Fruit fly (Drosophila melanogaster) whole organism, embryonic: Measurements from ENCODE around the gene CG7860.

ENCODE experiments used
- B-H1 ChIP-seq: fragments of 200-800 bp; sonication (Bioruptor generic); IDR thresholded peaks from 3 replicates; pipeline ENCODE4 v1.3.6; 2022; ENCODE audit warnings: missing biosample characterization, missing genetic modification characterization
- Bteb2 ChIP-seq: fragments of 200-800 bp; sonication (Bioruptor generic); optimal IDR thresholded peaks from 2 replicates; lab custom pipeline; 2016; ENCODE audit warnings: missing biosample characterization, missing genetic modification characterization
- CG10366 ChIP-seq: fragments of 200-800 bp; sonication (Bioruptor generic); IDR thresholded peaks from 2 replicates; pipeline ENCODE4 v1.3.6; 2022; ENCODE audit warnings: missing biosample characterization, missing genetic modification characterization
- CG11723 ChIP-seq: fragments of 200-800 bp; sonication (Bioruptor generic); optimal IDR thresholded peaks from 2 replicates; lab custom pipeline; 2017; ENCODE audit warnings: missing biosample characterization, mild to moderate bottlenecking, missing genetic modification characterization
- CG12071 ChIP-seq: fragments of 200-800 bp; sonication (Bioruptor generic); optimal IDR thresholded peaks from 3 replicates; lab custom pipeline; 2018; ENCODE audit warnings: missing biosample characterization, mild to moderate bottlenecking, missing genetic modification characterization
- CG14667 ChIP-seq: fragments of 200-800 bp; sonication (Bioruptor generic); IDR thresholded peaks from 2 replicates; pipeline ENCODE4 v1.3.6; 2022; ENCODE audit warnings: missing biosample characterization, missing genetic modification characterization
- CG17186 ChIP-seq: fragments of 200-800 bp; sonication (Bioruptor generic); optimal IDR thresholded peaks from 3 replicates; lab custom pipeline; 2017; ENCODE audit warnings: missing biosample characterization, missing genetic modification reagents, missing genetic modification characterization
- CG17359 ChIP-seq: fragments of 200-800 bp; sonication (Bioruptor generic); optimal IDR thresholded peaks from 3 replicates; lab custom pipeline; 2018; ENCODE audit warnings: missing biosample characterization, mild to moderate bottlenecking, missing genetic modification characterization, moderate library complexity
- CG1832 ChIP-seq: fragments of 200-800 bp; sonication (Bioruptor generic); optimal IDR thresholded peaks from 2 replicates; lab custom pipeline; 2017; ENCODE audit warnings: missing biosample characterization, mild to moderate bottlenecking, missing genetic modification characterization, inconsistent platforms
- CG30431 ChIP-seq: fragments of 200-800 bp; sonication (Bioruptor generic); optimal IDR thresholded peaks from 2 replicates; lab custom pipeline; 2017; ENCODE audit warnings: missing biosample characterization, missing genetic modification characterization
- CG32772 ChIP-seq: fragments of 200-800 bp; sonication (Bioruptor generic); IDR thresholded peaks from 2 replicates; pipeline ENCODE4 v1.3.6; 2022; ENCODE audit warnings: missing biosample characterization, missing genetic modification characterization
- CG3281 ChIP-seq: fragments of 200-800 bp; sonication (Bioruptor generic); optimal IDR thresholded peaks from 3 replicates; lab custom pipeline; 2017; ENCODE audit warnings: missing biosample characterization, mild to moderate bottlenecking, missing genetic modification characterization
- CG3847 ChIP-seq: fragments of 200-800 bp; sonication (Bioruptor generic); IDR thresholded peaks from 2 replicates; pipeline ENCODE4 v1.3.6; 2022; ENCODE audit warnings: missing biosample characterization, missing genetic modification characterization
- CG4328 ChIP-seq: fragments of 200-800 bp; sonication (Bioruptor generic); optimal IDR thresholded peaks from 3 replicates; lab custom pipeline; 2017; ENCODE audit warnings: missing biosample characterization, missing genetic modification reagents, missing genetic modification characterization
- CG4404 ChIP-seq: fragments of 200-800 bp; sonication (Bioruptor generic); IDR thresholded peaks from 2 replicates; pipeline ENCODE4 v1.3.6; 2022; ENCODE audit warnings: missing biosample characterization, missing genetic modification characterization
- CG8765 ChIP-seq: fragments of 200-800 bp; sonication (Bioruptor generic); IDR thresholded peaks from 2 replicates; pipeline ENCODE4 v1.3.6; 2022; ENCODE audit warnings: missing biosample characterization, missing genetic modification characterization
- CG9609 ChIP-seq: fragments of 200-800 bp; sonication (Bioruptor generic); optimal IDR thresholded peaks from 3 replicates; lab custom pipeline; 2016; ENCODE audit warnings: missing biosample characterization, missing genetic modification characterization
- Chrac-16 ChIP-seq: fragments of 200-800 bp; sonication (Bioruptor generic); optimal IDR thresholded peaks from 3 replicates; lab custom pipeline; 2016; ENCODE audit warnings: missing biosample characterization, missing genetic modification characterization
- D19A ChIP-seq: fragments of 200-800 bp; optimal IDR thresholded peaks from 3 replicates; lab custom pipeline; 2019; ENCODE audit warnings: missing biosample characterization, mild to moderate bottlenecking, missing genetic modification characterization, moderate library complexity
- Deaf1 ChIP-seq: fragments of 200-800 bp; optimal IDR thresholded peaks from 3 replicates; lab custom pipeline; 2019; ENCODE audit warnings: missing biosample characterization, mild to moderate bottlenecking, missing genetic modification characterization, moderate library complexity
- Gsc ChIP-seq: fragments of 200-800 bp; sonication (Bioruptor generic); IDR thresholded peaks from 2 replicates; pipeline ENCODE4 v1.3.6; 2022; ENCODE audit warnings: missing biosample characterization, missing genetic modification characterization
- HHEX ChIP-seq: fragments of 200-800 bp; sonication (Bioruptor generic); optimal IDR thresholded peaks from 3 replicates; lab custom pipeline; 2017; ENCODE audit warnings: missing biosample characterization, mild to moderate bottlenecking, missing genetic modification characterization, missing genetic modification reagents
- HLH3B ChIP-seq: fragments of 200-800 bp; sonication (Bioruptor generic); IDR thresholded peaks from 2 replicates; pipeline ENCODE4 v1.3.6; 2022; ENCODE audit warnings: missing biosample characterization, missing genetic modification characterization
- Hmr ChIP-seq: fragments of 200-800 bp; sonication (Bioruptor generic); optimal IDR thresholded peaks from 3 replicates; lab custom pipeline; 2017; ENCODE audit warnings: mild to moderate bottlenecking, missing biosample characterization, missing genetic modification reagents, missing genetic modification characterization
- Nf-YC ChIP-seq: fragments of 200-800 bp; optimal IDR thresholded peaks from 3 replicates; lab custom pipeline; 2019; ENCODE audit warnings: missing biosample characterization, mild to moderate bottlenecking, missing genetic modification characterization, moderate library complexity
- Ptx1 ChIP-seq: fragments of 200-800 bp; sonication (Bioruptor generic); IDR thresholded peaks from 2 replicates; pipeline ENCODE4 v1.3.6; 2022; ENCODE audit warnings: missing biosample characterization, missing genetic modification characterization
- Sin3A ChIP-seq: fragments of >200 bp; optimal IDR thresholded peaks from 2 replicates; lab custom pipeline; 2018
- Sry-β ChIP-seq: fragments of 200-800 bp; sonication (Bioruptor generic); optimal IDR thresholded peaks from 2 replicates; lab custom pipeline; 2018; ENCODE audit warnings: missing biosample characterization, mild to moderate bottlenecking, missing genetic modification characterization, moderate library complexity
- Ssrp ChIP-seq: fragments of 200-800 bp; sonication (Bioruptor generic); optimal IDR thresholded peaks from 2 replicates; lab custom pipeline; 2018; ENCODE audit warnings: missing biosample characterization, mild to moderate bottlenecking, missing genetic modification characterization, moderate library complexity
- Usf ChIP-seq: fragments of 200-800 bp; sonication (Bioruptor generic); optimal IDR thresholded peaks from 2 replicates; lab custom pipeline; 2017; ENCODE audit warnings: missing genotype, missing biosample characterization, missing genetic modification characterization
- Xbp1 ChIP-seq: fragments of 200-800 bp; sonication (Bioruptor generic); optimal IDR thresholded peaks from 3 replicates; lab custom pipeline; 2016; ENCODE audit warnings: missing biosample characterization, mild to moderate bottlenecking, missing genetic modification characterization
- ap ChIP-seq: fragments of 200-800 bp; sonication (Bioruptor generic); IDR thresholded peaks from 2 replicates; pipeline ENCODE4 v1.3.6; 2022; ENCODE audit warnings: missing biosample characterization, missing genetic modification characterization
- cwo ChIP-seq: fragments of 200-800 bp; sonication (Bioruptor generic); optimal IDR thresholded peaks from 3 replicates; lab custom pipeline; 2017; ENCODE audit warnings: missing biosample characterization, missing genetic modification characterization, mild to moderate bottlenecking, moderate library complexity, missing genetic modification reagents
- disco-r ChIP-seq: fragments of 200-800 bp; sonication (Bioruptor generic); optimal IDR thresholded peaks from 2 replicates; lab custom pipeline; 2016; ENCODE audit warnings: missing biosample characterization, missing genetic modification characterization
- dysf ChIP-seq: fragments of 200-800 bp; sonication (Bioruptor generic); IDR thresholded peaks from 3 replicates; pipeline ENCODE4 v1.3.6; 2022; ENCODE audit warnings: missing biosample characterization, missing genetic modification characterization
- ewg ChIP-seq: fragments of 200-800 bp; sonication (Bioruptor generic); optimal IDR thresholded peaks from 3 replicates; lab custom pipeline; 2017; ENCODE audit warnings: mild to moderate bottlenecking, missing biosample characterization, missing genetic modification reagents, missing genetic modification characterization
- gt ChIP-seq: fragments of 200-800 bp; sonication (Bioruptor generic); IDR thresholded peaks from 2 replicates; pipeline ENCODE4 v1.3.6; 2022; ENCODE audit warnings: missing biosample characterization, missing genetic modification characterization
- nmo ChIP-seq: fragments of 200-800 bp; sonication (Bioruptor generic); optimal IDR thresholded peaks from 2 replicates; lab custom pipeline; 2018; ENCODE audit warnings: missing biosample characterization, mild to moderate bottlenecking, missing genetic modification characterization, moderate library complexity
- oc ChIP-seq: fragments of 200-800 bp; sonication (Bioruptor generic); optimal IDR thresholded peaks from 2 replicates; lab custom pipeline; 2018; ENCODE audit warnings: missing biosample characterization, mild to moderate bottlenecking, missing genetic modification characterization, moderate library complexity
- org-1 ChIP-seq: fragments of 200-800 bp; sonication (Bioruptor generic); optimal IDR thresholded peaks from 2 replicates; lab custom pipeline; 2017; ENCODE audit warnings: missing biosample characterization, missing genetic modification characterization
- otp ChIP-seq: fragments of 200-800 bp; sonication (Bioruptor generic); IDR thresholded peaks from 3 replicates; pipeline ENCODE4, ENCODE4 v1.3.6; 2022; ENCODE audit warnings: missing biosample characterization, missing genetic modification characterization
- repo ChIP-seq: fragments of 200-800 bp; sonication (Bioruptor generic); optimal IDR thresholded peaks from 2 replicates; lab custom pipeline; 2016; ENCODE audit warnings: missing biosample characterization, missing genetic modification characterization
- row ChIP-seq: fragments of 200-800 bp; sonication (Bioruptor generic); IDR thresholded peaks from 3 replicates; pipeline ENCODE4 v1.3.6; 2022; ENCODE audit warnings: missing biosample characterization, missing genetic modification characterization
- sim ChIP-seq: fragments of 200-800 bp; sonication (Bioruptor generic); IDR thresholded peaks from 2 replicates; pipeline ENCODE4 v1.3.6; 2022; ENCODE audit warnings: missing biosample characterization, missing genetic modification characterization
- sna ChIP-seq: fragments of 200-800 bp; sonication (Bioruptor generic); IDR thresholded peaks from 2 replicates; pipeline ENCODE4 v1.3.6; 2022; ENCODE audit warnings: missing biosample characterization, missing genetic modification characterization; ENCODE audit not compliant: partially characterized antibody
- so ChIP-seq: fragments of 200-800 bp; sonication (Bioruptor generic); IDR thresholded peaks from 3 replicates; pipeline ENCODE4 v1.3.6; 2022; ENCODE audit warnings: missing biosample characterization, missing genetic modification characterization
- unpg ChIP-seq: fragments of 200-800 bp; sonication (Bioruptor generic); optimal IDR thresholded peaks from 3 replicates; lab custom pipeline; 2018; ENCODE audit warnings: missing biosample characterization, mild to moderate bottlenecking, missing genetic modification characterization, moderate library complexity
- vnd ChIP-seq: fragments of 200-800 bp; sonication (Bioruptor generic); IDR thresholded peaks from 3 replicates; pipeline ENCODE4 v1.3.6; 2022; ENCODE audit warnings: missing biosample characterization, missing genetic modification characterization; ENCODE audit not compliant: partially characterized antibody
- zfh2 ChIP-seq: fragments of 200-800 bp; sonication (Bioruptor generic); optimal IDR thresholded peaks from 2 replicates; lab custom pipeline; 2016; ENCODE audit warnings: missing biosample characterization, missing genetic modification characterization

The CG7860 gene

dm6 chrX:15617916-15618315, 49.1 kb downstream of the CG7860 start (continued):
- TF ChIP-seq CG17359 (tag; lab: Kevin White, UChicago) = peak; percentile 53
- no peak for TF ChIP-seq HHEX
- TF ChIP-seq Gsc = peak; percentile 25; the same call in 1 of the 2 replicates
- no peak for TF ChIP-seq D19A (tag; lab: Kevin White, UChicago)
- TF ChIP-seq Bteb2 (GFP tag; lab: Kevin White, UChicago) = no peak
- peak; percentile 36; the same call in 1 of the 2 replicates for TF ChIP-seq Ptx1 (GFP tag; lab: Robert Waterston, UW)
- TF ChIP-seq nmo (GFP tag; lab: Kevin White, UChicago) = peak; percentile 44
- TF ChIP-seq B-H1 (GFP tag; lab: Robert Waterston, UW) = peak; percentile 47; the same call in 1 of the 3 replicates
- TF ChIP-seq otp (GFP tag; lab: Robert Waterston, UW) = peak; percentile 67; the same call in 1 of the 3 replicates
- TF ChIP-seq row (GFP tag; lab: Robert Waterston, UW) = peak; percentile 59; the same call in 2 of the 3 replicates
- TF ChIP-seq CG8765 (GFP tag; lab: Robert Waterston, UW) = no peak; the same call in 1 of the 2 replicates
- TF ChIP-seq so (GFP tag; lab: Robert Waterston, UW) = 0 out of 3 replicates have a peak, but pooled peaks have one; percentile 27
- TF ChIP-seq gt (GFP tag; lab: Robert Waterston, UW) = no peak
- TF ChIP-seq CG30431 (GFP tag; lab: Kevin White, UChicago) = peak; percentile 2
- TF ChIP-seq Sin3A (lab: Kevin White, UChicago) = no peak
- no peak for TF ChIP-seq ewg (GFP tag; lab: Kevin White, UChicago)
- TF ChIP-seq CG32772 (GFP tag; lab: Robert Waterston, UW) = no peak; the same call in 1 of the 2 replicates
- peak; percentile 36; the same call in 1 of the 2 replicates for TF ChIP-seq CG10366 (GFP tag; lab: Robert Waterston, UW)
- no peak for TF ChIP-seq CG3281 (GFP tag; lab: Kevin White, UChicago)
- peak; percentile 47; the same call in 1 of the 2 replicates for TF ChIP-seq ap (GFP tag; lab: Robert Waterston, UW)
- no peak for TF ChIP-seq sna (GFP tag; lab: Robert Waterston, UW)
- TF ChIP-seq sim = no peak

dm6 chrX:15618953-15619630, 50.3 kb downstream of the CG7860 start:
- TF ChIP-seq dysf (GFP tag; lab: Robert Waterston, UW) (peak; percentile 85), vnd (no peak), Chrac-16 (GFP tag; lab: Kevin White, UChicago) (peak; percentile 80), repo (GFP tag; lab: Kevin White, UChicago) (peak; percentile 74), org-1 (GFP tag; lab: Kevin White, UChicago) (peak; percentile 68), Nf-YC (tag; lab: Kevin White, UChicago) (peak; percentile 29), CG12071 (GFP tag; lab: Kevin White, UChicago) (peak; percentile 73), Ssrp (tag; lab: Kevin White, UChicago) (peak; percentile 78), zfh2 (GFP tag; lab: Kevin White, UChicago) (peak; percentile 58), CG1832 (GFP tag; lab: Kevin White, UChicago) (no peak), HLH3B (GFP tag; lab: Robert Waterston, UW) (peak; percentile 80), unpg (GFP tag; lab: Kevin White, UChicago) (peak; percentile 86), CG3847 (GFP tag; lab: Robert Waterston, UW) (peak; percentile 71), oc (peak; percentile 78), Deaf1 (tag; lab: Kevin White, UChicago) (peak; percentile 53), Xbp1 (GFP tag; lab: Kevin White, UChicago) (peak; percentile 88), CG4328 (GFP tag; lab: Kevin White, UChicago) (peak; percentile 47), CG14667 (GFP tag; lab: Robert Waterston, UW) (peak; percentile 69), CG4404 (peak; percentile 52), disco-r (GFP tag; lab: Kevin White, UChicago) (peak; percentile 25), Hmr (GFP tag; lab: Kevin White, UChicago) (peak; percentile 66), cwo (GFP tag; lab: Kevin White, UChicago) (peak; percentile 62), CG9609 (peak; percentile 80), Usf (GFP tag; lab: Kevin White, UChicago) (peak; percentile 50), Sry-β (peak; percentile 46), CG11723 (peak; percentile 72), CG17186 (GFP tag; lab: Kevin White, UChicago) (peak; percentile 31)
